Worm (Caenorhabditis elegans): ENCODE measurements around the gene clec-135.

- TF ChIP-seq ref-1 (GFP tag; conservative IDR thresholded peaks at IDR 0.05) (no peak), T22C8.4 (GFP tag; IDR thresholded peaks at IDR 0.05) (no peak), ztf-23 (GFP tag; IDR thresholded peaks at IDR 0.05) (no peak), tab-1 (GFP tag; IDR thresholded peaks at IDR 0.05) (no peak), klf-2 (GFP tag; conservative IDR thresholded peaks at IDR 0.05) (no peak), cog-1 (tag; optimal IDR thresholded peaks at IDR 0.05) (no peak)
Observed at ce11 chrII:4211113-4211512, 47.5 kb downstream of the clec-135 start, which contains the start of gene F31D5.7.

Measured in whole organism, midembryonic.